Fruit fly (Drosophila melanogaster) whole organism, embryonic: ENCODE data around the gene scaf6.
A peak's percentile ranks its signal among the peaks of the same experiment; 100 is the strongest.

Experiments used
- Blimp-1 ChIP-seq: fragments of 200-800 bp; sonication (Bioruptor generic); optimal IDR thresholded peaks from 3 replicates; lab custom pipeline; 2018; ENCODE audit warnings: missing biosample characterization, missing genetic modification characterization, mild to moderate bottlenecking, moderate library complexity, missing genetic modification reagents
- CG10267 ChIP-seq: fragments of 200-800 bp; sonication (Bioruptor generic); optimal IDR thresholded peaks from 2 replicates; lab custom pipeline; 2018; ENCODE audit warnings: missing biosample characterization, mild to moderate bottlenecking, missing genetic modification characterization, moderate library complexity
- CG10321 ChIP-seq: fragments of 200-800 bp; sonication (Bioruptor generic); IDR thresholded peaks from 2 replicates; pipeline ENCODE4 v1.3.6; 2022; ENCODE audit warnings: missing biosample characterization, missing genetic modification characterization
- CG10543 ChIP-seq: fragments of 200-800 bp; sonication (Bioruptor generic); optimal IDR thresholded peaks from 3 replicates; lab custom pipeline; 2017; ENCODE audit warnings: missing biosample characterization, mild to moderate bottlenecking, missing genetic modification characterization, moderate library complexity
- CG12155 ChIP-seq: fragments of 200-800 bp; sonication (Bioruptor generic); optimal IDR thresholded peaks from 3 replicates; lab custom pipeline; 2016; ENCODE audit warnings: missing biosample characterization, missing genetic modification characterization
- CG12942 ChIP-seq: fragments of 200-800 bp; sonication (Bioruptor generic); optimal IDR thresholded peaks from 3 replicates; lab custom pipeline; 2016; ENCODE audit warnings: missing biosample characterization, missing genetic modification characterization
- CG13287 ChIP-seq: fragments of 200-800 bp; sonication (Bioruptor generic); IDR thresholded peaks from 2 replicates; pipeline ENCODE4 v1.3.6; 2022; ENCODE audit warnings: missing biosample characterization, missing genetic modification characterization; ENCODE audit not compliant: partially characterized antibody
- CG14667 ChIP-seq: fragments of 200-800 bp; sonication (Bioruptor generic); IDR thresholded peaks from 2 replicates; pipeline ENCODE4 v1.3.6; 2022; ENCODE audit warnings: missing biosample characterization, missing genetic modification characterization
- CG14860 ChIP-seq: fragments of 200-800 bp; sonication (Bioruptor generic); IDR thresholded peaks from 3 replicates; pipeline ENCODE4 v1.3.6; 2022; ENCODE audit warnings: missing biosample characterization, missing genetic modification characterization; ENCODE audit not compliant: partially characterized antibody
- CG14965 ChIP-seq: fragments of 200-800 bp; sonication (Bioruptor generic); optimal IDR thresholded peaks from 2 replicates; lab custom pipeline; 2016; ENCODE audit warnings: missing biosample characterization, missing genetic modification characterization, borderline replicate concordance
- CG15269 ChIP-seq: fragments of 200-800 bp; sonication (Bioruptor generic); optimal IDR thresholded peaks from 2 replicates; lab custom pipeline; 2018; ENCODE audit warnings: missing biosample characterization, mild to moderate bottlenecking, missing genetic modification characterization, moderate library complexity
- CG17361 ChIP-seq: fragments of 200-800 bp; sonication (Bioruptor generic); IDR thresholded peaks from 3 replicates; pipeline ENCODE4 v1.3.6; 2022; ENCODE audit warnings: missing biosample characterization, missing genetic modification characterization
- CG18011 ChIP-seq: fragments of 200-800 bp; sonication (Bioruptor generic); optimal IDR thresholded peaks from 2 replicates; lab custom pipeline; 2017; ENCODE audit warnings: missing biosample characterization, missing genetic modification characterization, mild to moderate bottlenecking, moderate library complexity, missing genotype
- CG2199 ChIP-seq: fragments of 200-800 bp; sonication (Bioruptor generic); IDR thresholded peaks from 3 replicates; pipeline ENCODE4 v1.3.6; 2022; ENCODE audit warnings: missing biosample characterization, missing genetic modification characterization
- CG32767 ChIP-seq: fragments of 200-800 bp; sonication (Bioruptor generic); IDR thresholded peaks from 2 replicates; pipeline ENCODE4 v1.3.6; 2022; ENCODE audit warnings: missing biosample characterization, missing genetic modification characterization
- CG4328 ChIP-seq: fragments of 200-800 bp; sonication (Bioruptor generic); optimal IDR thresholded peaks from 3 replicates; lab custom pipeline; 2017; ENCODE audit warnings: missing biosample characterization, missing genetic modification reagents, missing genetic modification characterization
- CG4730 ChIP-seq: fragments of 200-800 bp; sonication (Bioruptor generic); IDR thresholded peaks from 2 replicates; pipeline ENCODE4 v1.3.6; 2022; ENCODE audit warnings: missing biosample characterization, missing genetic modification characterization
- CG6272 ChIP-seq: fragments of 200-800 bp; sonication (Bioruptor generic); IDR thresholded peaks from 2 replicates; pipeline ENCODE4 v1.3.6; 2022; ENCODE audit warnings: missing biosample characterization, missing genetic modification characterization
- CG6654 ChIP-seq: fragments of 200-800 bp; sonication (Bioruptor generic); optimal IDR thresholded peaks from 2 replicates; lab custom pipeline; 2017; ENCODE audit warnings: missing biosample characterization, mild to moderate bottlenecking, missing genetic modification characterization
- CG8290 ChIP-seq, 3 experiments: fragments of 200-800 bp; sonication (Bioruptor generic); optimal IDR thresholded peaks; 2 replicates each; lab custom pipeline; 2016 to 2019; ENCODE audit warnings: missing biosample characterization in 3 of 3, missing genetic modification characterization in 3 of 3, mild to moderate bottlenecking in 2 of 3, moderate library complexity in 1 of 3
- CG8924 ChIP-seq: fragments of 200-800 bp; optimal IDR thresholded peaks from 3 replicates; lab custom pipeline; 2019; ENCODE audit warnings: missing biosample characterization, mild to moderate bottlenecking, missing genetic modification characterization, moderate library complexity
- Doc2 ChIP-seq: fragments of 200-800 bp; sonication (Bioruptor generic); IDR thresholded peaks from 2 replicates; pipeline ENCODE4 v1.3.6; 2022; ENCODE audit warnings: missing biosample characterization, missing genetic modification characterization
- E2f1 ChIP-seq: fragments of 200-800 bp; sonication (Bioruptor generic); IDR thresholded peaks from 2 replicates; pipeline ENCODE4 v1.3.6; 2022; ENCODE audit warnings: missing biosample characterization, missing genetic modification characterization
- H2.0 ChIP-seq: fragments of 200-800 bp; sonication (Bioruptor generic); IDR thresholded peaks from 2 replicates; pipeline ENCODE4 v1.3.6; 2022; ENCODE audit warnings: missing biosample characterization, missing genetic modification characterization
- HLH4C ChIP-seq: fragments of 200-800 bp; sonication (Bioruptor generic); IDR thresholded peaks from 3 replicates; pipeline ENCODE4 v1.3.6; 2022; ENCODE audit warnings: missing biosample characterization, missing genetic modification characterization; ENCODE audit not compliant: partially characterized antibody
- Hr51 ChIP-seq, 2 experiments: fragments of 200-800 bp; sonication (Bioruptor generic); optimal IDR thresholded peaks; 2 replicates in 1 of 2; 3 replicates in 1 of 2; lab custom pipeline; 2016 to 2018; ENCODE audit warnings: missing biosample characterization in 2 of 2, missing genetic modification characterization in 2 of 2, mild to moderate bottlenecking in 1 of 2, moderate library complexity in 1 of 2
- Lim3 ChIP-seq: fragments of 200-800 bp; sonication (Bioruptor generic); IDR thresholded peaks from 2 replicates; pipeline ENCODE4 v1.3.6; 2022; ENCODE audit warnings: missing biosample characterization, missing genetic modification characterization
- Ptx1 ChIP-seq: fragments of 200-800 bp; sonication (Bioruptor generic); IDR thresholded peaks from 2 replicates; pipeline ENCODE4 v1.3.6; 2022; ENCODE audit warnings: missing biosample characterization, missing genetic modification characterization
- bcd ChIP-seq: fragments of 200-800 bp; sonication (Bioruptor generic); optimal IDR thresholded peaks from 2 replicates; lab custom pipeline; 2017; ENCODE audit warnings: missing biosample characterization, mild to moderate bottlenecking, missing genetic modification characterization
- chif ChIP-seq, 2 experiments: fragments of 200-800 bp; sonication (Bioruptor generic); optimal IDR thresholded peaks; 3 replicates each; lab custom pipeline; 2016; ENCODE audit warnings: missing biosample characterization in 2 of 2, missing genetic modification characterization in 2 of 2
- chinmo ChIP-seq: fragments of 200-800 bp; sonication (Bioruptor generic); IDR thresholded peaks from 4 replicates; pipeline ENCODE4 v1.3.6; 2022; ENCODE audit warnings: missing biosample characterization, missing genetic modification characterization; ENCODE audit not compliant: partially characterized antibody
- crol ChIP-seq: fragments of 200-800 bp; sonication (Bioruptor generic); IDR thresholded peaks from 2 replicates; pipeline ENCODE4 v1.3.6; 2022; ENCODE audit warnings: missing biosample characterization, missing genetic modification characterization
- esg ChIP-seq: fragments of 200-800 bp; sonication (Bioruptor generic); conservative IDR thresholded peaks from 2 replicates; pipeline ENCODE4 v1.3.6; 2022; ENCODE audit warnings: missing biosample characterization, missing genetic modification characterization
- fd96Cb ChIP-seq: fragments of 200-800 bp; sonication (Bioruptor generic); optimal IDR thresholded peaks from 2 replicates; lab custom pipeline; 2018; ENCODE audit warnings: missing biosample characterization, mild to moderate bottlenecking, missing genetic modification characterization, moderate library complexity
- gem ChIP-seq: fragments of 200-800 bp; sonication (Bioruptor generic); optimal IDR thresholded peaks from 2 replicates; lab custom pipeline; 2019; ENCODE audit warnings: missing biosample characterization, mild to moderate bottlenecking, missing genetic modification characterization, moderate library complexity
- gsb-n ChIP-seq: fragments of 200-800 bp; sonication (Bioruptor generic); optimal IDR thresholded peaks from 3 replicates; lab custom pipeline; 2018; ENCODE audit warnings: missing biosample characterization, mild to moderate bottlenecking, missing genetic modification characterization
- hbn ChIP-seq: fragments of 200-800 bp; sonication (Bioruptor generic); IDR thresholded peaks from 2 replicates; pipeline ENCODE4 v1.3.6; 2022; ENCODE audit warnings: missing biosample characterization, missing genetic modification characterization; ENCODE audit not compliant: partially characterized antibody
- knrl ChIP-seq: fragments of 200-800 bp; sonication (Bioruptor generic); IDR thresholded peaks from 3 replicates; pipeline ENCODE4 v1.3.6; 2022; ENCODE audit warnings: missing biosample characterization, missing genetic modification characterization; ENCODE audit not compliant: partially characterized antibody
- lab ChIP-seq: fragments of 200-800 bp; sonication (Bioruptor generic); optimal IDR thresholded peaks from 3 replicates; lab custom pipeline; 2017; ENCODE audit warnings: missing biosample characterization, missing genetic modification characterization, mild to moderate bottlenecking, moderate library complexity, missing genetic modification reagents
- pb ChIP-seq: fragments of 200-800 bp; sonication (Bioruptor generic); optimal IDR thresholded peaks from 3 replicates; lab custom pipeline; 2016; ENCODE audit warnings: missing biosample characterization, missing genetic modification characterization
- sc ChIP-seq, 3 experiments: fragments of >200 bp in 2 of 3; fragments of 200-800 bp in 1 of 3; sonication (Bioruptor generic) in 1 of 3; optimal IDR thresholded peaks; 2 replicates in 2 of 3; 3 replicates in 1 of 3; lab custom pipeline; 2017; ENCODE audit warnings: mild to moderate bottlenecking in 1 of 3, missing biosample characterization in 1 of 3, missing genetic modification characterization in 1 of 3, missing genetic modification reagents in 1 of 3
- scrt ChIP-seq: fragments of 200-800 bp; sonication (Bioruptor generic); optimal IDR thresholded peaks from 2 replicates; lab custom pipeline; 2018; ENCODE audit warnings: missing biosample characterization, mild to moderate bottlenecking, missing genetic modification characterization, moderate library complexity
- shn ChIP-seq: fragments of 200-800 bp; sonication (Bioruptor generic); optimal IDR thresholded peaks from 3 replicates; lab custom pipeline; 2016; ENCODE audit warnings: missing biosample characterization, missing genetic modification characterization
- sisA ChIP-seq: fragments of 200-800 bp; sonication (Bioruptor generic); IDR thresholded peaks from 2 replicates; pipeline ENCODE4 v1.3.6; 2022; ENCODE audit warnings: missing biosample characterization, missing genetic modification characterization
- stc ChIP-seq: fragments of 200-800 bp; sonication (Bioruptor generic); IDR thresholded peaks from 2 replicates; pipeline ENCODE4 v1.3.6; 2022; ENCODE audit warnings: missing biosample characterization, missing genetic modification characterization
- tap ChIP-seq: fragments of 200-800 bp; optimal IDR thresholded peaks from 3 replicates; lab custom pipeline; 2019; ENCODE audit warnings: missing biosample characterization, mild to moderate bottlenecking, missing genetic modification characterization, moderate library complexity
- unc-4 ChIP-seq: fragments of 200-800 bp; sonication (Bioruptor generic); IDR thresholded peaks from 2 replicates; pipeline ENCODE4 v1.3.6; 2022; ENCODE audit warnings: missing biosample characterization, missing genetic modification characterization; ENCODE audit not compliant: partially characterized antibody

Gene scaf6

DNA sequence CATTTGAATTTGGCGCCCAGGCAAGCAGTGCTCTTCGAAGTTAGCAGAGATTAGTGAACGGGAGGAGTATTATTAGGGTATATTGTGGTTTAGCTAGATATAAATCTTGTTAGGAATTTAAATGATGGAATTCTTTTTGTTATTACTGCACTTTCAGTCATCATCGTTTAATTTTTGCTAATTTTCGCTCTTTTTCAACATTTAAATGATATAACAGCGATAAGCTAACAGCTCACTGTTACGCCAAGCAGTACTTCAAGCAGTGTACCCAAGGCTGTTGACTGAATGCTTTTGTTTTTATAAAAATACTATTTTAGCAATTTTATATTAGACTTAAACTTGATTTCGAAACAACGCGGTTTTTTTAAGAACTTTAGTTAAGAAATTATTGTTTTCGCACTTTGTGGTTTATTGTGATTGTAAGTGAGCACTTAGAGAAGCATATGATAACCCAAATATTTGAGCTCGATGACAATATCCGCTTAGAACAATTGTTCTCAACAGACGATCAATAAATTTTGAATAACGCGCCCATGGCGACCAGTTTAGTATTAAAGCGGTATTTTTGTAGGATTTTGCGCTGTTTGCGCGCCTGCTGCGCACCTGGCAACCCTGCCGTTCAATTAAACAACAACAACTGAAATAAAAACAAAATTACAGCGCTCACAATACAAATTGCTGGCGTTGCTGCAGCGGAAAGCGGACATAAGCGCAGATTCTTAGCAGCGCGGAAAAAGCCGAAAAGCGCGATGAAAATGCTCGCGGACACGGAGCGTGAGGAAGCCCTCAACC is 8.5 kb upstream of the scaf6 start (continued):
- TF ChIP-seq stc: no peak
- no peak for TF ChIP-seq chif (GFP tag; optimal IDR thresholded peaks at IDR 0.05; lab: Kevin White, UChicago)
- TF ChIP-seq CG4328 (GFP tag; lab: Kevin White, UChicago): no peak
- no peak for TF ChIP-seq CG10543
- no peak for TF ChIP-seq hbn (GFP tag; lab: Robert Waterston, UW)
- no peak for TF ChIP-seq pb (GFP tag; lab: Kevin White, UChicago)
- TF ChIP-seq CG18011 (GFP tag; lab: Kevin White, UChicago): no peak
- TF ChIP-seq CG8924 (tag; lab: Kevin White, UChicago): no peak
- peak; percentile 13 for TF ChIP-seq bcd (GFP tag; lab: Kevin White, UChicago)
- TF ChIP-seq HLH4C (GFP tag; lab: Robert Waterston, UW): no peak
- TF ChIP-seq CG12942 (GFP tag; lab: Kevin White, UChicago): no peak
- no peak for TF ChIP-seq tap (tag; lab: Kevin White, UChicago)
- TF ChIP-seq Lim3 (GFP tag; lab: Robert Waterston, UW): no peak
- no peak for TF ChIP-seq Doc2
- TF ChIP-seq CG15269 (tag; lab: Kevin White, UChicago): no peak
- 0 out of 3 replicates have a peak, but pooled peaks have one; percentile 8 for TF ChIP-seq CG2199 (GFP tag; lab: Robert Waterston, UW)
- TF ChIP-seq CG8290 (GFP tag; optimal IDR thresholded peaks at IDR 0.05; lab: Kevin White, UChicago): no peak
- no peak for TF ChIP-seq CG8290 (tag; optimal IDR thresholded peaks at IDR 0.05; lab: Kevin White, UChicago)
- TF ChIP-seq CG32767: no peak
- TF ChIP-seq sc (optimal IDR thresholded peaks at IDR 0.05; lab: Kevin White, UChicago): no peak
- no peak for TF ChIP-seq sc (GFP tag; optimal IDR thresholded peaks at IDR 0.05; lab: Kevin White, UChicago)
- TF ChIP-seq shn (GFP tag; lab: Kevin White, UChicago): no peak
- no peak for TF ChIP-seq sisA (GFP tag; lab: Robert Waterston, UW)
- TF ChIP-seq H2.0 (GFP tag; lab: Robert Waterston, UW): no peak
- no peak for TF ChIP-seq esg (GFP tag; lab: Robert Waterston, UW)
- TF ChIP-seq lab (GFP tag; lab: Kevin White, UChicago): no peak
- TF ChIP-seq Blimp-1: no peak
- peak; percentile 44 for TF ChIP-seq CG13287 (GFP tag; lab: Robert Waterston, UW)
- no peak for TF ChIP-seq Ptx1
- TF ChIP-seq chinmo (GFP tag; lab: Robert Waterston, UW): 0 out of 4 replicates have a peak, but pooled peaks have one; percentile 7
- no peak for TF ChIP-seq CG4730
- TF ChIP-seq knrl (GFP tag; lab: Robert Waterston, UW): no peak
- TF ChIP-seq Hr51 (GFP tag; optimal IDR thresholded peaks at IDR 0.05; lab: Kevin White, UChicago): no peak
- no peak for TF ChIP-seq CG10267 (tag; lab: Kevin White, UChicago)
- no peak for TF ChIP-seq CG6654
- no peak for TF ChIP-seq CG6272 (GFP tag; lab: Robert Waterston, UW)
- no peak for TF ChIP-seq E2f1
- TF ChIP-seq CG14860: no peak
- TF ChIP-seq scrt (GFP tag; lab: Kevin White, UChicago): no peak
- no peak for TF ChIP-seq CG10321 (GFP tag; lab: Robert Waterston, UW)
- no peak for TF ChIP-seq crol (GFP tag; lab: Robert Waterston, UW)
- TF ChIP-seq gsb-n: no peak
- TF ChIP-seq fd96Cb (tag; lab: Kevin White, UChicago): no peak
- no peak for TF ChIP-seq CG17361 (GFP tag; lab: Robert Waterston, UW)
- peak; percentile 22; the same call in 1 of the 2 replicates for TF ChIP-seq unc-4 (GFP tag; lab: Robert Waterston, UW)
- TF ChIP-seq CG14667: no peak
- TF ChIP-seq gem (tag; lab: Kevin White, UChicago): peak; percentile 10
- no peak for TF ChIP-seq CG14965 (GFP tag; lab: Kevin White, UChicago)
- TF ChIP-seq CG12155 (GFP tag; lab: Kevin White, UChicago): no peak
